Worm (Caenorhabditis elegans) whole organism, early embryonic: Measurements from ENCODE around the gene T02B11.9.

Experiments used
- ceh-13 ChIP-seq: fragments of 200-800 bp; sonication (Bioruptor generic); optimal IDR thresholded peaks from 2 replicates; lab custom pipeline; 2018; ENCODE audit warnings: mild to moderate bottlenecking, missing genetic modification characterization, missing compliant biosample characterization
- scrt-1 ChIP-seq: fragments of 200-800 bp; sonication (Bioruptor generic); IDR thresholded peaks from 2 replicates; pipeline ENCODE4 v1.3.6; 2022; ENCODE audit warnings: missing genetic modification characterization, missing compliant biosample characterization

DNA sequence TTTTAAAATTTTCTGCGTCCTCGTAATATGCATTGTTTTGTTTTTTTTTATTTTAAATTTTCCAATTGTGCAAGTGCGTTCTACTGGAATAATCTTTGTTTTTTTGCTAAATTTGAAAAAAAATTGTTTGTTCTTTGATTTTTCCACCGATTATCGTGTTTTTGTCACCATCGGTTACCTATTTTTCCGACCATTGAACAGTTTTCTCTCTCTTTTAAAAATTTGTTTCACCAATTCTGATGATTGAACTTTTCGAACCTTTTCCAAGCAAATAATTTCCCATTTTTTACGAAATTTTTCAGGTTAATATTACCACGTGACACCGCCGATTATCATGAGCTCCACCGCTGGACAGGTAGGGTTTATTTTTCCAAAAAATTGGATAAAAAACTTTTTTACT lies 35.4 kb downstream of the T02B11.9 start, which contains the start of gene adh-5:
- TF ChIP-seq ceh-13 (GFP tag; lab: Kevin White, UChicago) (no peak), scrt-1 (GFP tag; lab: Robert Waterston, UW) (no peak)
